Fruit fly (Drosophila melanogaster): ENCODE data around the gene CG7600.

The CG7600 gene

DNA sequence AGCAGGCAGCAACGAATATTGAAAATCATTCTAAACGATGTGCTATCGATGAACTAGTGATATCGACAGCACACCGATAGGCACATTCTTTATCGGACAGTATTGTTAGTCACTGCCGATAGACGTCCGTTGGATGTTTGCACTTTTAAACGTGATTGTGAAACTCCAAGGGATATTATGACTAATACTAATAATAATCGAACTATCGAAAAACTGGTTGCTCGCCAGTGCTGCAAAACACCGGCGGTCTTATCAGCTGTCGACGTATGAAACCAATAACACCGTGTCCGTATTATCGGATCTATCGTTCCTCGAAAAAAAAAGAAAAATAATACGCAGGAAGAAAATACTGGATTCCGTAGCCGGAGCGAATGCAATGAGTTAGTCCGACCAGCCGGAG is at the start of gene CG7600, which contains the start of gene Ube3a (continued):
- no peak for TF ChIP-seq CG6813 (GFP tag; optimal IDR thresholded peaks at IDR 0.05)
- TF ChIP-seq ab (GFP tag; optimal IDR thresholded peaks at IDR 0.05), result no peak
- TF ChIP-seq eyg (GFP tag; optimal IDR thresholded peaks at IDR 0.05), result peak; percentile 67
- peak; percentile 66; the same call in 2 of the 3 replicates for TF ChIP-seq Dbx (GFP tag; IDR thresholded peaks at IDR 0.05)
- TF ChIP-seq slou (GFP tag; optimal IDR thresholded peaks at IDR 0.05), result no peak
- TF ChIP-seq abd-A (tag; optimal IDR thresholded peaks at IDR 0.05), result peak; percentile 94
- no peak for TF ChIP-seq wdn (GFP tag; IDR thresholded peaks at IDR 0.05)
- peak; percentile 5 for TF ChIP-seq CG13775 (GFP tag; optimal IDR thresholded peaks at IDR 0.05)
- TF ChIP-seq usp (GFP tag; optimal IDR thresholded peaks at IDR 0.05), result no peak
- peak; percentile 94 for TF ChIP-seq HmgZ (tag; optimal IDR thresholded peaks at IDR 0.05)
- TF ChIP-seq zf30C (GFP tag; optimal IDR thresholded peaks at IDR 0.05), result no peak
- TF ChIP-seq cwo (GFP tag; optimal IDR thresholded peaks at IDR 0.05), result peak; percentile 8
- TF ChIP-seq NfI (GFP tag; optimal IDR thresholded peaks at IDR 0.05), result peak; percentile 48
- TF ChIP-seq CG10366 (GFP tag; IDR thresholded peaks at IDR 0.05), result no peak
- TF ChIP-seq Dp (GFP tag; optimal IDR thresholded peaks at IDR 0.05), result peak; percentile 68
- peak; percentile 45 for TF ChIP-seq mam (GFP tag; optimal IDR thresholded peaks at IDR 0.05)
- no peak for TF ChIP-seq jigr1 (GFP tag; IDR thresholded peaks at IDR 0.05)
- peak; percentile 53 for TF ChIP-seq grau (tag; optimal IDR thresholded peaks at IDR 0.05)
- peak; percentile 25 for TF ChIP-seq CG4854 (GFP tag; optimal IDR thresholded peaks at IDR 0.05)
- peak; percentile 55 for TF ChIP-seq CG33557 (GFP tag; optimal IDR thresholded peaks at IDR 0.05)
- no peak; the same call in 1 of the 2 replicates for TF ChIP-seq CG11085 (GFP tag; IDR thresholded peaks at IDR 0.05)
- TF ChIP-seq Fer1 (GFP tag; optimal IDR thresholded peaks at IDR 0.05), result peak; percentile 69
- TF ChIP-seq MBD-R2 (GFP tag; IDR thresholded peaks at IDR 0.05), result peak; percentile 87
- TF ChIP-seq Sry-β (GFP tag; optimal IDR thresholded peaks at IDR 0.05), result no peak
- no peak for TF ChIP-seq fd102C (GFP tag; optimal IDR thresholded peaks at IDR 0.05)
- TF ChIP-seq CG14441 (GFP tag; IDR thresholded peaks at IDR 0.05), result no peak
- TF ChIP-seq otp (GFP tag; IDR thresholded peaks at IDR 0.05), result no peak
- TF ChIP-seq rib (GFP tag; IDR thresholded peaks at IDR 0.05), result no peak
- peak; percentile 51; the same call in 1 of the 2 replicates for TF ChIP-seq Xrp1 (GFP tag; IDR thresholded peaks at IDR 0.05)
- TF ChIP-seq zen (tag; optimal IDR thresholded peaks at IDR 0.05), result peak; percentile 54
- no peak for TF ChIP-seq az2 (GFP tag; optimal IDR thresholded peaks at IDR 0.05)
- no peak for TF ChIP-seq CG6689 (GFP tag; IDR thresholded peaks at IDR 0.05)
- TF ChIP-seq CG4328 (GFP tag; optimal IDR thresholded peaks at IDR 0.05), result no peak
- TF ChIP-seq ham (GFP tag; IDR thresholded peaks at IDR 0.05), result no peak
- peak; percentile 100 for TF ChIP-seq HLH4C (GFP tag; IDR thresholded peaks at IDR 0.05; ENCODE audit: partially characterized antibody)
- TF ChIP-seq CG5245 (GFP tag; optimal IDR thresholded peaks at IDR 0.05), result no peak
- TF ChIP-seq CG16813 (GFP tag; IDR thresholded peaks at IDR 0.05; ENCODE audit: partially characterized antibody), result peak; percentile 99
- TF ChIP-seq pzg (GFP tag; optimal IDR thresholded peaks at IDR 0.05), result peak; percentile 97
- TF ChIP-seq tin (GFP tag; optimal IDR thresholded peaks at IDR 0.05), result peak; percentile 28
- TF ChIP-seq chif (GFP tag; optimal IDR thresholded peaks at IDR 0.05), result peak; percentile 24 to 27
- TF ChIP-seq Sox100B (GFP tag; optimal IDR thresholded peaks at IDR 0.05), result no peak
- peak; percentile 89 for TF ChIP-seq sens (GFP tag)
- no peak for TF ChIP-seq gt (GFP tag; IDR thresholded peaks at IDR 0.05)
- TF ChIP-seq CG7271 (tag; optimal IDR thresholded peaks at IDR 0.05), result no peak
- TF ChIP-seq zen2 (GFP tag; IDR thresholded peaks at IDR 0.05; ENCODE audit: partially characterized antibody), result peak; percentile 100
- no peak for TF ChIP-seq sens-2 (GFP tag; IDR thresholded peaks at IDR 0.05)
- peak in 1 of 2 experiments; percentile 83 for TF ChIP-seq Pdp1 (GFP tag; optimal IDR thresholded peaks at IDR 0.05)
- TF ChIP-seq CG11695 (GFP tag; IDR thresholded peaks at IDR 0.05), result no peak
- TF ChIP-seq ftz-f1 (GFP tag; optimal IDR thresholded peaks at IDR 0.05), result peak; percentile 33
- peak; percentile 20 for TF ChIP-seq vfl (GFP tag; optimal IDR thresholded peaks at IDR 0.05)
- TF ChIP-seq Eip74EF (GFP tag; optimal IDR thresholded peaks at IDR 0.05), result no peak
